Fruit fly (Drosophila melanogaster): ENCODE data around the gene betaTub97EF.

betaTub97EF gene

dm6 chr3R:27954533-27954932 is 33.7 kb downstream of the betaTub97EF start, which contains the start of gene Nep7:
TSS of gene Nep7 (plus strand) at chr3R:27954917.
- no peak for TF ChIP-seq CG17801 (GFP tag; optimal IDR thresholded peaks at IDR 0.05; ENCODE audit: partially characterized antibody)

- no peak for TF ChIP-seq CG17801 (GFP tag; optimal IDR thresholded peaks at IDR 0.05; ENCODE audit: partially characterized antibody)
Observed at dm6 chr3R:27953890-27954289, 34.3 kb downstream of the betaTub97EF start, which contains the start of gene CG4951. TSS of gene CG4951 (minus strand) at chr3R:27954112.

dm6 chr3R:27948421-27948906 is 39.7 kb downstream of the betaTub97EF start, which contains the start of gene Gp93:
TSS of gene Gp93 (plus strand) at chr3R:27948711.
- TF ChIP-seq CG17801 (GFP tag; optimal IDR thresholded peaks at IDR 0.05; ENCODE audit: partially characterized antibody): peak; percentile 64

dm6 chr3R:27947682-27948245 is 40.4 kb downstream of the betaTub97EF start, which contains the start of gene mfrn:
TSS of gene mfrn (minus strand) at chr3R:27948021.
- no peak for TF ChIP-seq CG17801 (GFP tag; optimal IDR thresholded peaks at IDR 0.05; ENCODE audit: partially characterized antibody)

- no peak for TF ChIP-seq CG17801 (GFP tag; optimal IDR thresholded peaks at IDR 0.05; ENCODE audit: partially characterized antibody)
Observed at dm6 chr3R:27946555-27947204, 41.5 kb downstream of the betaTub97EF start.

dm6 chr3R:27945398-27945797 is 42.8 kb downstream of the betaTub97EF start:
- no peak for TF ChIP-seq CG17801 (GFP tag; optimal IDR thresholded peaks at IDR 0.05; ENCODE audit: partially characterized antibody)

dm6 chr3R:27937752-27938694 is 50.2 kb downstream of the betaTub97EF start, which contains the start of the genes NSD and BOD1:
TSS of gene NSD (minus strand) at chr3R:27937853.
TSS of gene BOD1 (plus strand) at chr3R:27938245.
- TF ChIP-seq CG17801 (GFP tag; optimal IDR thresholded peaks at IDR 0.05; ENCODE audit: partially characterized antibody): peak; percentile 31

dm6 chr3R:27931461-27931860 is 56.7 kb downstream of the betaTub97EF start:
- no peak for TF ChIP-seq CG17801 (GFP tag; optimal IDR thresholded peaks at IDR 0.05; ENCODE audit: partially characterized antibody)

- no peak for TF ChIP-seq CG17801 (GFP tag; optimal IDR thresholded peaks at IDR 0.05; ENCODE audit: partially characterized antibody)
Observed at dm6 chr3R:27928984-27929924, 58.9 kb downstream of the betaTub97EF start.

- TF ChIP-seq CG17801 (GFP tag; optimal IDR thresholded peaks at IDR 0.05; ENCODE audit: partially characterized antibody): no peak
Observed at dm6 chr3R:27928140-27928539, 60.0 kb downstream of the betaTub97EF start, which contains the start of gene nenya. TSS of gene nenya (minus strand) at chr3R:27928174.

- TF ChIP-seq CG17801 (GFP tag; optimal IDR thresholded peaks at IDR 0.05; ENCODE audit: partially characterized antibody): no peak
Observed at dm6 chr3R:27926738-27927215, 61.4 kb downstream of the betaTub97EF start.

- TF ChIP-seq CG17801 (GFP tag; optimal IDR thresholded peaks at IDR 0.05; ENCODE audit: partially characterized antibody): no peak
Observed at dm6 chr3R:27925971-27926533, 62.1 kb downstream of the betaTub97EF start.
